Fruit fly (Drosophila melanogaster) whole organism: ENCODE measurements around the gene CG43897.

Source experiments
- CG8478 ChIP-seq: fragments of >200 bp; optimal IDR thresholded peaks from 2 replicates; lab custom pipeline; 2018; ENCODE audit warnings: inconsistent platforms
- pan ChIP-seq: fragments of >200 bp; optimal IDR thresholded peaks from 2 replicates; lab custom pipeline; 2017
- psq ChIP-seq: fragments of >200 bp; optimal IDR thresholded peaks from 2 replicates; lab custom pipeline; 2017
- usp ChIP-seq: fragments of >200 bp; optimal IDR thresholded peaks from 2 replicates; lab custom pipeline; 2017; ENCODE audit warnings: missing biosample characterization, missing genetic modification characterization, mixed read lengths

DNA sequence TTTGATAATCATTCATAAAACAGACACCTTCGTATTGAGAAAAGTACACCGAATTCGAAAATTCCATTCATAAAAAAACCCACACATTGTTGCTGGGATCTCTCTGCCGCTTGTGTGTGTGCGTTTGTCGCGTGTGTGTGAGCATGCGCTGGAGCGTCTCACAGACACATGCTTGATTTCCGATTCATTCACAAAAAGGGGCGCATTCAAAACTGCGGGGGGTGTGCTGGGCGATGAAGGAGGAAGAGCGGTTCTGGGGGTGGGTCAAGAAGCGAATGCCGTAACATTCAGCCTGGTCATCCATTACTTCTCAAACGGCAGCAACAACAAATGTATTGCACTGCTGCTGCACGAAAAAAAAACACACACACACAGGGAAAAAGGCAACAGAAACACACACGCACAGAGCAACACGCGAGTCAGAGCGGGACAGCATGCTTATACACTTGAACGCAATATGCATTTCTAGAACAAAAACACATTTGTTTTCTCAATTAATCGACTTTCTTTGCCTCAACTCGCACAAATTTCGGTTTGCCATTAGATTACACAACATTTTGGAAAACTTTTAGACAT is 40.3 kb downstream of the CG43897 start:
- TF ChIP-seq psq = no peak
- no peak for TF ChIP-seq pan (lab: Kevin White, UChicago)
- TF ChIP-seq CG8478 (lab: Kevin White, UChicago) = peak; percentile 63
- no peak for TF ChIP-seq usp (GFP tag; lab: Kevin White, UChicago)
